Fruit fly (Drosophila melanogaster): Measurements from ENCODE around the gene CG13004.

CG13004 gene

DNA sequence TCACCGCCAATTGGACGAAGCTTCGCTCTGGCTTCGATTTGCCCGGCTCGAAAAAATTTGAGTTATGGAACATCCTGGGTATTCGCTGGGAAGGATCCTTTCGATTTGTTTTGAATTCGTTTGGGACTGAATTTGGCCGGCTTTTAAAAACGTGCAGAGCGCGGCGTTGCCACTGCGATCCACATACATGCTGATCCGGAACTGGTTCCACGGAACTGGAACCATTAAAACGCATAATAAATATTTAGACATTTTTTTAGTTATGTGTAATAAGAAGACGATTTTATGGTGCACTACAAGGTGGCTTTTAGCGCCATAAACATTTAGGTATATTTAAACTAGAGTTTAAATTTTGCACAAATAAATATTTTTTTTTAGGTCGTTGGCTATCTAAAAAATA is 44.3 kb downstream of the CG13004 start, which contains the start of gene Rrp45 (continued):
- TF ChIP-seq CG4328 (GFP tag; optimal IDR thresholded peaks at IDR 0.05) (no peak), dpn (GFP tag; optimal IDR thresholded peaks at IDR 0.05) (no peak), ham (GFP tag; IDR thresholded peaks at IDR 0.05) (no peak), row (GFP tag; IDR thresholded peaks at IDR 0.05) (peak; percentile 73), CG9817 (tag; optimal IDR thresholded peaks at IDR 0.05) (no peak), Rfx (GFP tag; IDR thresholded peaks at IDR 0.05) (0 out of 2 replicates have a peak, but pooled peaks have one; percentile 21), CG3847 (GFP tag; IDR thresholded peaks at IDR 0.05) (peak; percentile 30; the same call in 1 of the 2 replicates), CG11398 (GFP tag; optimal IDR thresholded peaks at IDR 0.05) (no peak)

DNA sequence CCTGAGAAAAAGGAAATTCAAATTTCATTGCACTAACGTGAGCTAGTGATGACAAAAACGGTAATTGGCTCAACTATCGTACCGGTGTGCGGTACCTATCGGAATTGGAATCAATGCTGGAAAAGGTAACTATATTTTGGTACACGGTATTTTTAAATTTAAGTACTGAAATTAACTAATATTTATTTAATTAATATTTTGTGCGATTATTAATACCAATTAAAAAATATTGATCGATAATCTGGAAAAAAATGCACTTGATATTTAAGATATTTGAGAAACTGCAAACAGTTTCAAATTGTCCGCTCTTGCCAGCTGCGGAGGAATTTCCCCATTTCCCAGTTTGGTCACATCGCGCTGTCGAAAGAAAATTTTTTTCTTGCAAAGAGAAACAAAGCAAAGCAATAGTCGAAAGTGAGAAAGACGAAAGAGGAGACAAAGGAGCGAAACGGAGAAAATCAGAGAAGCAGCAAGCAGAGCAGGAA is 47.9 kb downstream of the CG13004 start:
- TF ChIP-seq CG3065 (GFP tag; optimal IDR thresholded peaks at IDR 0.05) = no peak
- TF ChIP-seq lmd (GFP tag; IDR thresholded peaks at IDR 0.05) = no peak
- peak; percentile 62 for TF ChIP-seq CG9932 (GFP tag; IDR thresholded peaks at IDR 0.05)
- TF ChIP-seq unc-4 (GFP tag; IDR thresholded peaks at IDR 0.05; ENCODE audit: partially characterized antibody) = peak; percentile 51; the same call in 1 of the 2 replicates
- TF ChIP-seq knrl (GFP tag; IDR thresholded peaks at IDR 0.05; ENCODE audit: partially characterized antibody) = peak; percentile 65; the same call in 2 of the 3 replicates
- TF ChIP-seq CG12391 (tag; optimal IDR thresholded peaks at IDR 0.05) = peak; percentile 32
- TF ChIP-seq inv (GFP tag; IDR thresholded peaks at IDR 0.05; ENCODE audit: partially characterized antibody) = peak; percentile 51; the same call in 1 of the 2 replicates
- peak; percentile 28; the same call in 1 of the 2 replicates for TF ChIP-seq Rfx (GFP tag; IDR thresholded peaks at IDR 0.05)
- peak; percentile 67; the same call in 2 of the 4 replicates for TF ChIP-seq Dll (GFP tag; IDR thresholded peaks at IDR 0.05; ENCODE audit: partially characterized antibody)
- TF ChIP-seq CG14965 (GFP tag; optimal IDR thresholded peaks at IDR 0.05; ENCODE audit: borderline replicate concordance) = no peak
- peak; percentile 36; the same call in 2 of the 3 replicates for TF ChIP-seq row (GFP tag; IDR thresholded peaks at IDR 0.05)
- TF ChIP-seq CG9215 (GFP tag; IDR thresholded peaks at IDR 0.05) = 0 out of 2 replicates have a peak, but pooled peaks have one; percentile 38
- peak; percentile 2 for TF ChIP-seq CG13775 (GFP tag; optimal IDR thresholded peaks at IDR 0.05)
- TF ChIP-seq nerfin-1 (tag; optimal IDR thresholded peaks at IDR 0.05) = peak; percentile 5
- 0 out of 3 replicates have a peak, but pooled peaks have one; percentile 31 for TF ChIP-seq zfh1 (GFP tag; IDR thresholded peaks at IDR 0.05)
- peak; percentile 81 for TF ChIP-seq CG15514 (GFP tag; optimal IDR thresholded peaks at IDR 0.05)
- TF ChIP-seq CG2129 (GFP tag; IDR thresholded peaks at IDR 0.05; ENCODE audit: partially characterized antibody) = peak; percentile 44; the same call in 1 of the 2 replicates
- peak; percentile 33; the same call in 1 of the 3 replicates for TF ChIP-seq CG14860 (GFP tag; IDR thresholded peaks at IDR 0.05; ENCODE audit: partially characterized antibody)
- TF ChIP-seq CG30403 (GFP tag; optimal IDR thresholded peaks at IDR 0.05) = peak; percentile 5
- TF ChIP-seq MESR4 (GFP tag; optimal IDR thresholded peaks at IDR 0.05) = peak; percentile 77
- TF ChIP-seq slbo (GFP tag; IDR thresholded peaks at IDR 0.05) = peak; percentile 68
- TF ChIP-seq bbx (GFP tag; IDR thresholded peaks at IDR 0.05; ENCODE audit: partially characterized antibody) = peak; percentile 39; the same call in 1 of the 2 replicates
- peak; percentile 63 for TF ChIP-seq CG16813 (GFP tag; IDR thresholded peaks at IDR 0.05; ENCODE audit: partially characterized antibody)
- TF ChIP-seq sug (tag; optimal IDR thresholded peaks at IDR 0.05) = peak; percentile 2
- TF ChIP-seq Max (GFP tag; optimal IDR thresholded peaks at IDR 0.05) = no peak
- TF ChIP-seq CG7963 (GFP tag; IDR thresholded peaks at IDR 0.05; ENCODE audit: partially characterized antibody) = 0 out of 3 replicates have a peak, but pooled peaks have one; percentile 31
- peak; percentile 58; the same call in 2 of the 3 replicates for TF ChIP-seq CG6791 (GFP tag; IDR thresholded peaks at IDR 0.05; ENCODE audit: partially characterized antibody)
- 0 out of 2 replicates have a peak, but pooled peaks have one; percentile 26 for TF ChIP-seq sob (GFP tag; IDR thresholded peaks at IDR 0.05)
- no peak for TF ChIP-seq Aef1 (GFP tag; IDR thresholded peaks at IDR 0.05)
- TF ChIP-seq slp2 (GFP tag; optimal IDR thresholded peaks at IDR 0.05) = no peak
- TF ChIP-seq al (GFP tag; IDR thresholded peaks at IDR 0.05) = no peak
- no peak for TF ChIP-seq CG10274 (GFP tag; optimal IDR thresholded peaks at IDR 0.05)
- TF ChIP-seq CG14710 (tag; optimal IDR thresholded peaks at IDR 0.05) = peak; percentile 25
- TF ChIP-seq CG9797 (GFP tag; optimal IDR thresholded peaks at IDR 0.05) = peak; percentile 62
- TF ChIP-seq pzg (GFP tag; optimal IDR thresholded peaks at IDR 0.05) = peak; percentile 38
- TF ChIP-seq hbn (GFP tag; IDR thresholded peaks at IDR 0.05; ENCODE audit: partially characterized antibody) = peak; percentile 29; the same call in 1 of the 2 replicates
- no peak; the same call in 1 of the 2 replicates for TF ChIP-seq CG32772 (GFP tag; IDR thresholded peaks at IDR 0.05)
- no peak for TF ChIP-seq prd (optimal IDR thresholded peaks at IDR 0.05)
- TF ChIP-seq prd (GFP tag; IDR thresholded peaks at IDR 0.05) = peak; percentile 54; the same call in 2 of the 3 replicates
- peak; percentile 55 for TF ChIP-seq gfzf (GFP tag; optimal IDR thresholded peaks at IDR 0.05)

Data from whole organism, embryonic.